Worm (Caenorhabditis elegans): ENCODE results near the gene T26A5.6.
A peak's percentile ranks its signal among the peaks of the same experiment; 100 is the strongest.

The T26A5.6 gene

DNA sequence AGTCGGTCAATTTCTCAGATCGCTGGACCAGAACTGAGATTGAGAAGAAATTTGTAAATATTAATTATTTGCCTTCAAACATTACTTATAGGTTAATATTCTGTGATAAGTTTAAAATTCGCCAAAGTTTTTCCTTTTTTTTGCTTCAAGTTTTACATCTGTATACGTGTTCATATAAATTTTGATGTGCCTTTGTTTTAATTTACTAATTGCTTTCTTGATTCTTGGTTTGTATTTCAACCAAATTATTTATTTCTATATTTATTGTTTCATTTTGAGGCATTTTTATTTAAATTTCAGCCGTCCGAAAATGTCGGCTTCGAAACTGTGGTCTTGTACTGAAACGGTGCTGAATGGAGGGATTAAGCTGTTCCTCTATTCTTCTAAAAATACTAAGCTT is 14.2 kb downstream of the T26A5.6 start, which contains the start of gene C05D11.1:
Gene C05D11.1 (plus strand): TSS at position 301 of the 400 bp plus-strand sequence.
- TF ChIP-seq lin-29 (GFP tag; IDR thresholded peaks at IDR 0.05) (no peak), nhr-102 (tag; optimal IDR thresholded peaks at IDR 0.05) (no peak), zip-2 (tag; optimal IDR thresholded peaks at IDR 0.05) (no peak), ZK546.5 (tag; optimal IDR thresholded peaks at IDR 0.05) (no peak), pqm-1 (tag; optimal IDR thresholded peaks at IDR 0.05) (no peak), dmd-8 (GFP tag; IDR thresholded peaks at IDR 0.05) (no peak), duxl-1 (tag; optimal IDR thresholded peaks at IDR 0.05; ENCODE audit: poor library complexity) (no peak), snpc-4 (tag; optimal IDR thresholded peaks at IDR 0.05) (no peak), tag-97 (GFP tag; IDR thresholded peaks at IDR 0.05) (no peak), vab-7 (GFP tag; IDR thresholded peaks at IDR 0.05) (no peak), F10B5.3 (tag; optimal IDR thresholded peaks at IDR 0.05) (no peak), lin-39 (tag; optimal IDR thresholded peaks at IDR 0.05) (no peak), F49E8.2 (tag; optimal IDR thresholded peaks at IDR 0.05; ENCODE audit: borderline replicate concordance) (no peak), ama-1 (optimal IDR thresholded peaks at IDR 0.05) (no peak), aha-1 (tag) (no peak), daf-12 (tag; optimal IDR thresholded peaks at IDR 0.05) (no peak), ZK337.2 (GFP tag; IDR thresholded peaks at IDR 0.05) (no peak)

- TF ChIP-seq lin-13 (GFP tag; optimal IDR thresholded peaks at IDR 0.05) (no peak), jun-1 (tag; optimal IDR thresholded peaks at IDR 0.05) (no peak), mdl-1 (tag; optimal IDR thresholded peaks at IDR 0.05) (no peak), aha-1 (tag) (peak; percentile 3), lin-38 (GFP tag; IDR thresholded peaks at IDR 0.05) (0 out of 2 replicates have a peak, but pooled peaks have one; percentile 31), Y48G9A.11 (GFP tag; IDR thresholded peaks at IDR 0.05) (0 out of 2 replicates have a peak, but pooled peaks have one; percentile 17), nhr-25 (tag; optimal IDR thresholded peaks at IDR 0.05; ENCODE audit: borderline replicate concordance, insufficient read depth) (no peak), ama-1 (optimal IDR thresholded peaks at IDR 0.05) (peak; percentile 17), lin-15B (tag; optimal IDR thresholded peaks at IDR 0.05) (no peak)
Observed at ce11 chrIII:6432939-6433338, 17.6 kb downstream of the T26A5.6 start, which contains the start of gene vps-16. Gene vps-16 (plus strand): TSS chrIII:6433239.

DNA sequence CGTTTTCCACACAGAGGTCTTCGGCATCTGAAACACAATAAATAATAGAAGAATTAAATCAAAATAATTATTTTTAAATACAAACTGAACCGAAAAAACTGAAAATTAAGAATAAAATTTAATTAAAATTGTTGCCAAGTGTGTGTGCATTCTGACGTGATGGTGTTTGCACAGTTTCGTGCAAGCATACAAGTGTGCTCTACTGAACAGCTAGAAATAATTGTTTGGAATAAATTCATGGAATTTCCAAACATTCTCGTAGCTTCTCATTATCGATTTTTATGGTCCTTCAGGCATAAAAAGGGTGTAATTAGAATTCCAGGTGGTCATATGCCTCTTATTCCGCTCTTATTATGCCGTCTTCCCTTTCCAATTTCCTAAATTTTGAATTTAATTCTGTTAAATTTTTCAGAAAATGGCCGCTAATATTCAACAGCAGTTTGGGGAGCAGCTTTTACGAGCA is 18.7 kb downstream of the T26A5.6 start, which contains the start of the genes mrps-17 and txdc-9:
Gene mrps-17 (minus strand): TSS at position 33 of the 463 bp plus-strand sequence.
Gene txdc-9 (plus strand): TSS at position 413 of the 463 bp plus-strand sequence.
- peak; percentile 8; the same call in 1 of the 2 replicates for TF ChIP-seq dmd-6 (GFP tag; IDR thresholded peaks at IDR 0.05)
- no peak for TF ChIP-seq ZK337.2 (GFP tag; IDR thresholded peaks at IDR 0.05)
- TF ChIP-seq unc-39 (tag; optimal IDR thresholded peaks at IDR 0.05): no peak
- TF ChIP-seq snpc-1.2 (GFP tag; IDR thresholded peaks at IDR 0.05): no peak
- TF ChIP-seq dpl-1 (GFP tag; optimal IDR thresholded peaks at IDR 0.05): peak; percentile 75
- no peak for TF ChIP-seq lin-39 (tag; optimal IDR thresholded peaks at IDR 0.05)
- no peak for TF ChIP-seq F10B5.3 (tag; optimal IDR thresholded peaks at IDR 0.05)
- peak; percentile 93 for TF ChIP-seq lin-38 (GFP tag; IDR thresholded peaks at IDR 0.05)
- peak in 1 of 2 experiments; percentile 19 for TF ChIP-seq mdl-1 (tag; optimal IDR thresholded peaks at IDR 0.05)
- no peak for TF ChIP-seq pha-4 (GFP tag; IDR thresholded peaks at IDR 0.05)
- TF ChIP-seq pha-4 (tag; optimal IDR thresholded peaks at IDR 0.05): peak; percentile 58
- TF ChIP-seq hlh-11 (tag; optimal IDR thresholded peaks at IDR 0.05): peak; percentile 42
- TF ChIP-seq rbr-2 (tag; optimal IDR thresholded peaks at IDR 0.05): peak; percentile 73
- peak; percentile 61 for TF ChIP-seq hmg-1.1 (GFP tag; IDR thresholded peaks at IDR 0.05)
- TF ChIP-seq nhr-25 (tag; optimal IDR thresholded peaks at IDR 0.05; ENCODE audit: borderline replicate concordance, insufficient read depth): no peak
- peak; percentile 31 for TF ChIP-seq lin-13 (GFP tag; optimal IDR thresholded peaks at IDR 0.05)
- TF ChIP-seq fkh-10 (GFP tag; optimal IDR thresholded peaks at IDR 0.05): peak; percentile 30
- TF ChIP-seq ZK546.5 (tag; optimal IDR thresholded peaks at IDR 0.05): no peak
- peak; percentile 17 to 92 for TF ChIP-seq lsy-2 (tag; optimal IDR thresholded peaks at IDR 0.05)
- TF ChIP-seq nhr-28 (tag; optimal IDR thresholded peaks at IDR 0.05): peak; percentile 52
- TF ChIP-seq pqm-1 (tag; optimal IDR thresholded peaks at IDR 0.05): no peak
- peak; percentile 89 for TF ChIP-seq mes-2 (tag; optimal IDR thresholded peaks at IDR 0.05; ENCODE audit: poor library complexity, severe bottlenecking)
- no peak for TF ChIP-seq Y5F2A.4 (GFP tag; optimal IDR thresholded peaks at IDR 0.05)
- peak; percentile 56 for TF ChIP-seq nhr-77 (tag; optimal IDR thresholded peaks at IDR 0.05)
- TF ChIP-seq dve-1 (tag; optimal IDR thresholded peaks at IDR 0.05; ENCODE audit: insufficient read depth): peak; percentile 71
- TF ChIP-seq aha-1 (tag): peak; percentile 90
- no peak for TF ChIP-seq mxl-2 (GFP tag; conservative IDR thresholded peaks at IDR 0.05)
- peak; percentile 84 for TF ChIP-seq nhr-6 (tag; optimal IDR thresholded peaks at IDR 0.05)
- TF ChIP-seq cey-2 (tag; optimal IDR thresholded peaks at IDR 0.05; ENCODE audit: borderline replicate concordance, insufficient read depth): no peak
- TF ChIP-seq ces-1 (GFP tag; optimal IDR thresholded peaks at IDR 0.05): peak; percentile 63
- TF ChIP-seq Y48G9A.11 (GFP tag; IDR thresholded peaks at IDR 0.05): no peak
- TF ChIP-seq lin-1 (GFP tag; IDR thresholded peaks at IDR 0.05): no peak
- no peak for TF ChIP-seq nhr-11 (tag; optimal IDR thresholded peaks at IDR 0.05)

All from whole organism, L4 larva.